Fruit fly (Drosophila melanogaster) whole organism, prepupa: ENCODE measurements around the gene CG34162.

Experiments
- Blimp-1 ChIP-seq: fragments of 200-800 bp; sonication (Bioruptor generic); optimal IDR thresholded peaks from 3 replicates; lab custom pipeline; 2017; ENCODE audit warnings: missing biosample characterization, missing genetic modification characterization, mild to moderate bottlenecking, moderate library complexity, missing genetic modification reagents
- CG10631 ChIP-seq: fragments of 200-800 bp; sonication (Bioruptor generic); optimal IDR thresholded peaks from 2 replicates; lab custom pipeline; 2016; ENCODE audit warnings: missing biosample characterization, missing genetic modification characterization
- CG1621 ChIP-seq: fragments of 200-800 bp; sonication (Bioruptor generic); optimal IDR thresholded peaks from 3 replicates; lab custom pipeline; 2018; ENCODE audit warnings: missing biosample characterization, mild to moderate bottlenecking, missing genetic modification characterization
- CG3032 ChIP-seq: fragments of 200-800 bp; optimal IDR thresholded peaks from 2 replicates; lab custom pipeline; 2019; ENCODE audit warnings: missing biosample characterization, mild to moderate bottlenecking, missing genetic modification characterization, moderate library complexity
- CG32006 ChIP-seq: fragments of 200-800 bp; sonication (Bioruptor generic); optimal IDR thresholded peaks from 3 replicates; lab custom pipeline; 2017; ENCODE audit warnings: missing biosample characterization, mild to moderate bottlenecking, missing genetic modification characterization
- CG3919 ChIP-seq: fragments of 200-800 bp; sonication (Bioruptor generic); optimal IDR thresholded peaks from 3 replicates; lab custom pipeline; 2016; ENCODE audit warnings: missing biosample characterization, missing genetic modification characterization
- CG6792 ChIP-seq: fragments of 200-800 bp; sonication (Bioruptor generic); optimal IDR thresholded peaks from 3 replicates; lab custom pipeline; 2016; ENCODE audit warnings: missing biosample characterization, missing genetic modification characterization
- CG6808 ChIP-seq: fragments of 200-800 bp; sonication (Bioruptor generic); optimal IDR thresholded peaks from 3 replicates; lab custom pipeline; 2017; ENCODE audit warnings: missing biosample characterization, missing genetic modification characterization, mild to moderate bottlenecking, moderate library complexity, missing genetic modification reagents
- CG6854 ChIP-seq: fragments of 200-800 bp; sonication (Bioruptor generic); optimal IDR thresholded peaks from 2 replicates; lab custom pipeline; 2017; ENCODE audit warnings: missing biosample characterization, mild to moderate bottlenecking, missing genetic modification characterization
- CG7368 ChIP-seq: fragments of 200-800 bp; sonication (Bioruptor generic); optimal IDR thresholded peaks from 3 replicates; lab custom pipeline; 2016; ENCODE audit warnings: missing biosample characterization, missing genetic modification characterization
- CG8119 ChIP-seq: fragments of 200-800 bp; sonication (Bioruptor generic); IDR thresholded peaks from 3 replicates; pipeline ENCODE4 v1.3.6; 2022; ENCODE audit warnings: missing biosample characterization, missing genetic modification characterization
- CG8319 ChIP-seq: fragments of 200-800 bp; sonication (Bioruptor generic); optimal IDR thresholded peaks from 3 replicates; lab custom pipeline; 2016; ENCODE audit warnings: missing biosample characterization, missing genetic modification characterization
- CG8632 ChIP-seq: fragments of 200-800 bp; sonication (Bioruptor generic); optimal IDR thresholded peaks from 3 replicates; lab custom pipeline; 2016; ENCODE audit warnings: missing biosample characterization, missing genetic modification characterization
- CG9139 ChIP-seq: fragments of 200-800 bp; sonication (Bioruptor generic); optimal IDR thresholded peaks from 3 replicates; lab custom pipeline; 2017; ENCODE audit warnings: missing biosample characterization, mild to moderate bottlenecking, missing genetic modification characterization
- Eip75B ChIP-seq: fragments of 200-800 bp; sonication (Bioruptor generic); optimal IDR thresholded peaks from 3 replicates; lab custom pipeline; 2016; ENCODE audit warnings: missing biosample characterization, missing genetic modification characterization
- Eip78C ChIP-seq: fragments of 200-800 bp; sonication (Bioruptor generic); peaks from one replicate; lab custom pipeline; 2016; ENCODE audit warnings: missing biosample characterization, missing genetic modification characterization
- Eip93F ChIP-seq: fragments of 200-800 bp; sonication (Bioruptor generic); optimal IDR thresholded peaks from 2 replicates; lab custom pipeline; 2016; ENCODE audit warnings: missing biosample characterization, mild to moderate bottlenecking, missing genetic modification characterization
- Ets21C ChIP-seq: fragments of 200-800 bp; sonication (Bioruptor generic); optimal IDR thresholded peaks from 3 replicates; lab custom pipeline; 2016; ENCODE audit warnings: missing biosample characterization, missing genetic modification characterization
- Ets96B ChIP-seq: fragments of 200-800 bp; optimal IDR thresholded peaks from 2 replicates; lab custom pipeline; 2019; ENCODE audit warnings: missing biosample characterization, mild to moderate bottlenecking, missing genetic modification characterization, moderate library complexity
- Hr39 ChIP-seq: fragments of 200-800 bp; sonication (Bioruptor generic); optimal IDR thresholded peaks from 2 replicates; lab custom pipeline; 2016; ENCODE audit warnings: missing biosample characterization, missing genetic modification characterization
- Hr4 ChIP-seq: fragments of 200-800 bp; sonication (Bioruptor generic); optimal IDR thresholded peaks from 3 replicates; lab custom pipeline; 2016; ENCODE audit warnings: missing biosample characterization, missing genetic modification characterization
- Lpt ChIP-seq: fragments of 200-800 bp; sonication (Bioruptor generic); optimal IDR thresholded peaks from 3 replicates; lab custom pipeline; 2016; ENCODE audit warnings: missing biosample characterization, missing genetic modification characterization
- Met ChIP-seq: fragments of 200-800 bp; sonication (Bioruptor generic); optimal IDR thresholded peaks from 3 replicates; lab custom pipeline; 2016; ENCODE audit warnings: missing biosample characterization, missing genetic modification characterization
- OdsH ChIP-seq: fragments of 200-800 bp; sonication (Bioruptor generic); optimal IDR thresholded peaks from 3 replicates; lab custom pipeline; 2016; ENCODE audit warnings: missing biosample characterization, missing genetic modification characterization
- Sox14 ChIP-seq: fragments of 200-800 bp; sonication (Bioruptor generic); optimal IDR thresholded peaks from 3 replicates; lab custom pipeline; 2016; ENCODE audit warnings: missing biosample characterization, missing genetic modification characterization
- Sox15 ChIP-seq: fragments of 200-800 bp; sonication (Bioruptor generic); optimal IDR thresholded peaks from 3 replicates; lab custom pipeline; 2016; ENCODE audit warnings: missing biosample characterization, missing genetic modification characterization
- achi ChIP-seq: fragments of 200-800 bp; sonication (Bioruptor generic); optimal IDR thresholded peaks from 3 replicates; lab custom pipeline; 2016; ENCODE audit warnings: missing biosample characterization, missing genetic modification characterization
- cyc ChIP-seq: fragments of 200-800 bp; sonication (Bioruptor generic); optimal IDR thresholded peaks from 3 replicates; lab custom pipeline; 2016; ENCODE audit warnings: missing biosample characterization, missing genetic modification characterization
- dsx ChIP-seq: fragments of 200-800 bp; optimal IDR thresholded peaks from 3 replicates; lab custom pipeline; 2019; ENCODE audit warnings: missing biosample characterization, mild to moderate bottlenecking, missing genetic modification characterization, moderate library complexity; ENCODE audit not compliant: poor library complexity, severe bottlenecking
- eg ChIP-seq: fragments of 200-800 bp; sonication (Bioruptor generic); IDR thresholded peaks from 3 replicates; pipeline ENCODE4 v1.3.6; 2022; ENCODE audit warnings: missing biosample characterization, missing genetic modification characterization
- fd59A ChIP-seq: fragments of 200-800 bp; sonication (Bioruptor generic); optimal IDR thresholded peaks from 2 replicates; lab custom pipeline; 2017; ENCODE audit warnings: missing biosample characterization, mild to moderate bottlenecking, missing genetic modification characterization, missing genetic modification reagents
- lz ChIP-seq: fragments of 200-800 bp; sonication (Bioruptor generic); optimal IDR thresholded peaks from 3 replicates; lab custom pipeline; 2016; ENCODE audit warnings: missing biosample characterization, missing genetic modification characterization
- spab ChIP-seq: fragments of 200-800 bp; sonication (Bioruptor generic); optimal IDR thresholded peaks from 2 replicates; lab custom pipeline; 2017; ENCODE audit warnings: missing biosample characterization, mild to moderate bottlenecking, missing genetic modification characterization, missing genetic modification reagents
- ss ChIP-seq, 2 experiments: fragments of 200-800 bp; sonication (Bioruptor generic); optimal IDR thresholded peaks; 2 replicates in 1 of 2; 3 replicates in 1 of 2; lab custom pipeline; 2017 to 2018; ENCODE audit warnings: mild to moderate bottlenecking in 2 of 2, missing biosample characterization in 2 of 2, missing genetic modification characterization in 2 of 2, moderate library complexity in 1 of 2
- svp ChIP-seq: fragments of 200-800 bp; sonication (Bioruptor generic); peaks from one replicate; lab custom pipeline; 2016; ENCODE audit warnings: missing biosample characterization, missing genetic modification characterization
- topi ChIP-seq: fragments of 200-800 bp; sonication (Bioruptor generic); optimal IDR thresholded peaks from 3 replicates; lab custom pipeline; 2016; ENCODE audit warnings: missing biosample characterization, missing genetic modification characterization
- vri ChIP-seq: fragments of 200-800 bp; sonication (Bioruptor generic); optimal IDR thresholded peaks from 3 replicates; lab custom pipeline; 2016; ENCODE audit warnings: missing biosample characterization, mild to moderate bottlenecking, missing genetic modification characterization

Gene CG34162

dm6 chr2L:11531520-11531919, at the start of gene CG34162:
TSS of gene CG34162 (plus strand) at chr2L:11531820.
- TF ChIP-seq Blimp-1 (GFP tag; lab: Kevin White, UChicago) = no peak

- TF ChIP-seq CG7368 (GFP tag; lab: Kevin White, UChicago) (no peak), CG8632 (GFP tag; lab: Kevin White, UChicago) (no peak), Met (GFP tag; lab: Kevin White, UChicago) (no peak), ss (GFP tag; optimal IDR thresholded peaks at IDR 0.05; lab: Kevin White, UChicago) (no peak), CG6808 (GFP tag; lab: Kevin White, UChicago) (no peak), Sox15 (no peak), fd59A (GFP tag; lab: Kevin White, UChicago) (no peak), Eip93F (GFP tag; lab: Kevin White, UChicago) (no peak), CG8319 (GFP tag; lab: Kevin White, UChicago) (no peak)
- TF ChIP-seq, all 60 proteins: peak for 0
Measured at dm6 chr2L:11484407-11484806, 47.2 kb upstream of the CG34162 start, which contains the start of the genes CG43355 and sala. TSS of gene CG43355 (plus strand) at chr2L:11484707. TSS of gene sala (plus strand) at chr2L:11484707.

dm6 chr2L:11488465-11489037, 43.1 kb upstream of the CG34162 start:
- TF ChIP-seq Ets21C (GFP tag; lab: Kevin White, UChicago) (no peak), Met (GFP tag; lab: Kevin White, UChicago) (no peak), Lpt (no peak), eg (GFP tag; lab: Robert Waterston, UW) (no peak), Eip75B (GFP tag; lab: Kevin White, UChicago) (no peak), Eip78C (GFP tag; lab: Kevin White, UChicago) (no peak), CG7368 (GFP tag; lab: Kevin White, UChicago) (no peak), CG3919 (no peak), CG32006 (GFP tag; lab: Kevin White, UChicago) (no peak), spab (GFP tag; lab: Kevin White, UChicago) (no peak), lz (GFP tag; lab: Kevin White, UChicago) (no peak), OdsH (GFP tag; lab: Kevin White, UChicago) (no peak), cyc (no peak), CG9139 (GFP tag; lab: Kevin White, UChicago) (no peak), vri (GFP tag; lab: Kevin White, UChicago) (no peak), Sox14 (no peak), CG6854 (GFP tag; lab: Kevin White, UChicago) (no peak)

- no peak for TF ChIP-seq achi
- TF ChIP-seq Blimp-1 (GFP tag; lab: Kevin White, UChicago) = no peak
- TF ChIP-seq CG10631 = no peak
- TF ChIP-seq CG6792 (GFP tag; lab: Kevin White, UChicago) = no peak
- TF ChIP-seq Hr4 (GFP tag; lab: Kevin White, UChicago) = no peak
- no peak for TF ChIP-seq CG8119 (GFP tag; lab: Robert Waterston, UW)
- TF ChIP-seq CG1621 (tag; lab: Kevin White, UChicago) = no peak
- TF ChIP-seq topi (GFP tag; lab: Kevin White, UChicago) = no peak
- no peak for TF ChIP-seq svp (GFP tag; lab: Kevin White, UChicago)
- no peak for TF ChIP-seq CG3032 (tag; lab: Kevin White, UChicago)
- TF ChIP-seq cyc = no peak
- TF ChIP-seq fd59A (GFP tag; lab: Kevin White, UChicago) = no peak
- no peak for TF ChIP-seq Ets21C (GFP tag; lab: Kevin White, UChicago)
- no peak for TF ChIP-seq CG32006 (GFP tag; lab: Kevin White, UChicago)
- no peak for TF ChIP-seq CG8632 (GFP tag; lab: Kevin White, UChicago)
- TF ChIP-seq Ets96B (tag; lab: Kevin White, UChicago) = no peak
- TF ChIP-seq Hr39 = no peak
- TF ChIP-seq dsx (GFP tag; lab: Kevin White, UChicago) = no peak
Measured at dm6 chr2L:11493933-11494332, 37.7 kb upstream of the CG34162 start.
